Fruit fly (Drosophila melanogaster) whole organism, embryonic: ENCODE results near the gene Pkg21D.

Source experiments
- Atf3 ChIP-seq: fragments of 200-800 bp; sonication (Bioruptor generic); optimal IDR thresholded peaks from 3 replicates; lab custom pipeline; 2016; ENCODE audit warnings: missing biosample characterization, missing genetic modification characterization
- Atf6 ChIP-seq: fragments of 200-800 bp; sonication (Bioruptor generic); IDR thresholded peaks from 2 replicates; pipeline ENCODE4 v1.3.6; 2022; ENCODE audit warnings: missing biosample characterization, missing genetic modification characterization
- B-H1 ChIP-seq: fragments of 200-800 bp; sonication (Bioruptor generic); IDR thresholded peaks from 3 replicates; pipeline ENCODE4 v1.3.6; 2022; ENCODE audit warnings: missing biosample characterization, missing genetic modification characterization
- CG11695 ChIP-seq: fragments of 200-800 bp; sonication (Bioruptor generic); IDR thresholded peaks from 3 replicates; pipeline ENCODE4 v1.3.6; 2022; ENCODE audit warnings: missing biosample characterization, missing genetic modification characterization
- CG12299 ChIP-seq: fragments of 200-800 bp; sonication (Bioruptor generic); optimal IDR thresholded peaks from 2 replicates; lab custom pipeline; 2018; ENCODE audit warnings: missing biosample characterization, mild to moderate bottlenecking, missing genetic modification characterization
- CG1233 ChIP-seq: fragments of 200-800 bp; sonication (Bioruptor generic); optimal IDR thresholded peaks from 4 replicates; lab custom pipeline; 2018; ENCODE audit warnings: missing biosample characterization, mild to moderate bottlenecking, missing genetic modification characterization
- CG13624 ChIP-seq: fragments of 200-800 bp; sonication (Bioruptor generic); optimal IDR thresholded peaks from 2 replicates; lab custom pipeline; 2016; ENCODE audit warnings: missing biosample characterization, missing genetic modification characterization
- CG14667 ChIP-seq: fragments of 200-800 bp; sonication (Bioruptor generic); IDR thresholded peaks from 2 replicates; pipeline ENCODE4 v1.3.6; 2022; ENCODE audit warnings: missing biosample characterization, missing genetic modification characterization
- CG15601 ChIP-seq: fragments of 200-800 bp; sonication (Bioruptor generic); optimal IDR thresholded peaks from 3 replicates; lab custom pipeline; 2019; ENCODE audit warnings: missing biosample characterization, mild to moderate bottlenecking, missing genetic modification characterization, moderate library complexity
- CG17359 ChIP-seq: fragments of 200-800 bp; sonication (Bioruptor generic); optimal IDR thresholded peaks from 3 replicates; lab custom pipeline; 2018; ENCODE audit warnings: missing biosample characterization, mild to moderate bottlenecking, missing genetic modification characterization, moderate library complexity
- CG17802 ChIP-seq: fragments of 200-800 bp; sonication (Bioruptor generic); optimal IDR thresholded peaks from 2 replicates; lab custom pipeline; 2018; ENCODE audit warnings: missing biosample characterization, mild to moderate bottlenecking, missing genetic modification characterization, moderate library complexity
- CG18476 ChIP-seq: fragments of 200-800 bp; sonication (Bioruptor generic); optimal IDR thresholded peaks from 2 replicates; lab custom pipeline; 2016; ENCODE audit warnings: missing biosample characterization, mild to moderate bottlenecking, missing genetic modification characterization
- CG18599 ChIP-seq: fragments of 200-800 bp; sonication (Bioruptor generic); optimal IDR thresholded peaks from 3 replicates; lab custom pipeline; 2017; ENCODE audit warnings: missing biosample characterization, missing genetic modification characterization, mild to moderate bottlenecking, moderate library complexity, missing genetic modification reagents
- CG2199 ChIP-seq: fragments of 200-800 bp; sonication (Bioruptor generic); IDR thresholded peaks from 3 replicates; pipeline ENCODE4 v1.3.6; 2022; ENCODE audit warnings: missing biosample characterization, missing genetic modification characterization
- CG2202 ChIP-seq: fragments of 200-800 bp; sonication (Bioruptor generic); optimal IDR thresholded peaks from 2 replicates; lab custom pipeline; 2018; ENCODE audit warnings: missing biosample characterization, mild to moderate bottlenecking, missing genetic modification characterization
- CG3163 ChIP-seq: fragments of 200-800 bp; sonication (Bioruptor generic); optimal IDR thresholded peaks from 3 replicates; lab custom pipeline; 2016; ENCODE audit warnings: missing biosample characterization, missing genetic modification characterization
- CG33557 ChIP-seq: fragments of 200-800 bp; sonication (Bioruptor generic); optimal IDR thresholded peaks from 2 replicates; lab custom pipeline; 2019; ENCODE audit warnings: missing biosample characterization, mild to moderate bottlenecking, missing genetic modification characterization, moderate library complexity
- CG4730 ChIP-seq: fragments of 200-800 bp; sonication (Bioruptor generic); IDR thresholded peaks from 2 replicates; pipeline ENCODE4 v1.3.6; 2022; ENCODE audit warnings: missing biosample characterization, missing genetic modification characterization
- CG6272 ChIP-seq: fragments of 200-800 bp; sonication (Bioruptor generic); IDR thresholded peaks from 2 replicates; pipeline ENCODE4 v1.3.6; 2022; ENCODE audit warnings: missing biosample characterization, missing genetic modification characterization
- CG6689 ChIP-seq: fragments of 200-800 bp; sonication (Bioruptor generic); IDR thresholded peaks from 2 replicates; pipeline ENCODE4 v1.3.6; 2022; ENCODE audit warnings: missing biosample characterization, missing genetic modification characterization
- CG6791 ChIP-seq: fragments of 200-800 bp; sonication (Bioruptor generic); IDR thresholded peaks from 3 replicates; pipeline ENCODE4 v1.3.6; 2022; ENCODE audit warnings: missing biosample characterization, missing genetic modification characterization; ENCODE audit not compliant: partially characterized antibody
- CG9817 ChIP-seq: fragments of 200-800 bp; sonication (Bioruptor generic); optimal IDR thresholded peaks from 2 replicates; lab custom pipeline; 2018; ENCODE audit warnings: missing biosample characterization, mild to moderate bottlenecking, missing genetic modification characterization, moderate library complexity
- CrebB ChIP-seq: fragments of 200-800 bp; sonication (Bioruptor generic); optimal IDR thresholded peaks from 3 replicates; lab custom pipeline; 2018; ENCODE audit warnings: missing biosample characterization, mild to moderate bottlenecking, missing genetic modification characterization
- D19B ChIP-seq: fragments of 200-800 bp; sonication (Bioruptor generic); optimal IDR thresholded peaks from 2 replicates; lab custom pipeline; 2017; ENCODE audit warnings: missing biosample characterization, mild to moderate bottlenecking, missing genetic modification characterization
- Dad ChIP-seq: fragments of 200-800 bp; sonication (Bioruptor generic); optimal IDR thresholded peaks from 3 replicates; lab custom pipeline; 2016; ENCODE audit warnings: missing biosample characterization, missing genetic modification characterization
- Dref ChIP-seq: fragments of 200-800 bp; sonication (Bioruptor generic); IDR thresholded peaks from 2 replicates; pipeline ENCODE4 v1.3.6; 2022; ENCODE audit warnings: missing biosample characterization, missing genetic modification characterization
- HmgD ChIP-seq: fragments of 200-800 bp; sonication (Bioruptor generic); optimal IDR thresholded peaks from 3 replicates; lab custom pipeline; 2016; ENCODE audit warnings: missing biosample characterization, missing genetic modification characterization
- Hr51 ChIP-seq, 2 experiments: fragments of 200-800 bp; sonication (Bioruptor generic); optimal IDR thresholded peaks; 2 replicates in 1 of 2; 3 replicates in 1 of 2; lab custom pipeline; 2016 to 2018; ENCODE audit warnings: missing biosample characterization in 2 of 2, missing genetic modification characterization in 2 of 2, mild to moderate bottlenecking in 1 of 2, moderate library complexity in 1 of 2
- Hr78 ChIP-seq, 2 experiments: fragments of 200-800 bp in 1 of 2; fragments of >200 bp in 1 of 2; sonication (Bioruptor generic) in 1 of 2; optimal IDR thresholded peaks; 2 replicates each; lab custom pipeline; 2017 to 2019; ENCODE audit warnings: missing biosample characterization in 2 of 2, missing genetic modification characterization in 2 of 2, mild to moderate bottlenecking in 1 of 2, moderate library complexity in 1 of 2
- Max ChIP-seq: fragments of 200-800 bp; sonication (Bioruptor generic); optimal IDR thresholded peaks from 2 replicates; lab custom pipeline; 2016; ENCODE audit warnings: missing biosample characterization, mild to moderate bottlenecking, missing genetic modification characterization
- Med ChIP-seq: fragments of 200-800 bp; sonication (Bioruptor generic); peaks from one replicate; lab custom pipeline; 2016; ENCODE audit warnings: missing biosample characterization, missing genetic modification characterization, mild to moderate bottlenecking, inconsistent platforms, moderate library complexity
- NC2β ChIP-seq: fragments of 200-800 bp; sonication (Bioruptor generic); optimal IDR thresholded peaks from 2 replicates; lab custom pipeline; 2016; ENCODE audit warnings: missing biosample characterization, missing genetic modification characterization
- PHDP ChIP-seq: fragments of 200-800 bp; sonication (Bioruptor generic); optimal IDR thresholded peaks from 3 replicates; lab custom pipeline; 2018; ENCODE audit warnings: missing biosample characterization, mild to moderate bottlenecking, missing genetic modification characterization, moderate library complexity
- Trl ChIP-seq, 3 experiments: fragments of >200 bp in 2 of 3; fragments of 200-800 bp in 1 of 3; sonication (Bioruptor generic) in 1 of 3; optimal IDR thresholded peaks; 2 replicates in 1 of 3; 3 replicates in 2 of 3; lab custom pipeline; 2016 to 2017; ENCODE audit warnings: missing biosample characterization in 1 of 3, missing genetic modification characterization in 1 of 3
- Usf ChIP-seq: fragments of 200-800 bp; sonication (Bioruptor generic); optimal IDR thresholded peaks from 2 replicates; lab custom pipeline; 2017; ENCODE audit warnings: missing genotype, missing biosample characterization, missing genetic modification characterization
- abd-A ChIP-seq: fragments of 200-800 bp; sonication (Bioruptor generic); optimal IDR thresholded peaks from 3 replicates; lab custom pipeline; 2019; ENCODE audit warnings: missing biosample characterization, mild to moderate bottlenecking, missing genetic modification characterization, moderate library complexity
- bab2 ChIP-seq: fragments of 200-800 bp; sonication (Bioruptor generic); optimal IDR thresholded peaks from 2 replicates; lab custom pipeline; 2016; ENCODE audit warnings: missing biosample characterization, missing genetic modification characterization
- exex ChIP-seq: fragments of 200-800 bp; sonication (Bioruptor generic); optimal IDR thresholded peaks from 4 replicates; lab custom pipeline; 2018; ENCODE audit warnings: missing biosample characterization, mild to moderate bottlenecking, missing genetic modification characterization, moderate library complexity
- grn ChIP-seq: fragments of 200-800 bp; sonication (Bioruptor generic); optimal IDR thresholded peaks from 3 replicates; lab custom pipeline; 2017; ENCODE audit warnings: missing biosample characterization, missing genetic modification characterization
- hth ChIP-seq: fragments of >200 bp; optimal IDR thresholded peaks from 2 replicates; lab custom pipeline; 2017; ENCODE audit warnings: inconsistent platforms
- knrl ChIP-seq: fragments of 200-800 bp; sonication (Bioruptor generic); IDR thresholded peaks from 3 replicates; pipeline ENCODE4 v1.3.6; 2022; ENCODE audit warnings: missing biosample characterization, missing genetic modification characterization; ENCODE audit not compliant: partially characterized antibody
- mirr ChIP-seq: fragments of 200-800 bp; sonication (Bioruptor generic); optimal IDR thresholded peaks from 3 replicates; lab custom pipeline; 2018; ENCODE audit warnings: missing biosample characterization, mild to moderate bottlenecking, missing genetic modification characterization
- onecut ChIP-seq: fragments of 200-800 bp; sonication (Bioruptor generic); IDR thresholded peaks from 2 replicates; pipeline ENCODE4 v1.3.6; 2022; ENCODE audit warnings: missing biosample characterization, missing genetic modification characterization
- pros ChIP-seq: fragments of 200-800 bp; sonication (Bioruptor generic); optimal IDR thresholded peaks from 3 replicates; lab custom pipeline; 2019; ENCODE audit warnings: missing biosample characterization, mild to moderate bottlenecking, missing genetic modification characterization, moderate library complexity
- sug ChIP-seq: fragments of 200-800 bp; optimal IDR thresholded peaks from 2 replicates; lab custom pipeline; 2019; ENCODE audit warnings: missing biosample characterization, mild to moderate bottlenecking, missing genetic modification characterization, moderate library complexity
- unc-4 ChIP-seq: fragments of 200-800 bp; sonication (Bioruptor generic); IDR thresholded peaks from 2 replicates; pipeline ENCODE4 v1.3.6; 2022; ENCODE audit warnings: missing biosample characterization, missing genetic modification characterization; ENCODE audit not compliant: partially characterized antibody
- wdn ChIP-seq: fragments of 200-800 bp; sonication (Bioruptor generic); IDR thresholded peaks from 2 replicates; pipeline ENCODE4 v1.3.6; 2022; ENCODE audit warnings: missing biosample characterization, missing genetic modification characterization

The Pkg21D gene

DNA sequence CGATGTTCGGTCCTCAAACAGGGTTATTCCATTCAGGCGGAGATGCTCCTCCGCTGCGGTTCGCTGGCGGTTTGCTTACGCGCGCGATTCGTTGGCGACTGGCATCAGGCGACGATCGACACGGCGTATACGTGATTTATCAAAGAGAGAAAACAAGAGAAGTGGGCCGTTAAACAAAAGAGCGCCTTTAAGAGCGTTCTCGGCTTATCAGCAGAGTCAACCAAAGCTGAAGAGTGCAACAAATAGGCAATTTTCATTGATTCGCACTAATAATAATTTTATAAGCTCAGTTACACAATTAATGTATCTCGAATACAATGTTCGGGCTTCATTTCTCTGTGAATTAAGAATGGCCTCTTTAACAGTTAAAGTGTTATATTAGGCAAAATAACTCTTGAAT, at the start of gene Pkg21D:
Pkg21D (minus strand) TSS at position 101 of the 400 bp plus-strand sequence.
- TF ChIP-seq grn, result no peak
- no peak for TF ChIP-seq Dad (GFP tag; lab: Kevin White, UChicago)
- TF ChIP-seq CG3163, result peak; percentile 56
- no peak for TF ChIP-seq CG17359 (tag; lab: Kevin White, UChicago)
- TF ChIP-seq HmgD (GFP tag; lab: Kevin White, UChicago), result no peak
- TF ChIP-seq Trl (optimal IDR thresholded peaks at IDR 0.05; lab: Kevin White, UChicago), result peak in 1 of 2 experiments; percentile 23
- no peak for TF ChIP-seq Trl (GFP tag; optimal IDR thresholded peaks at IDR 0.05; lab: Kevin White, UChicago)

DNA sequence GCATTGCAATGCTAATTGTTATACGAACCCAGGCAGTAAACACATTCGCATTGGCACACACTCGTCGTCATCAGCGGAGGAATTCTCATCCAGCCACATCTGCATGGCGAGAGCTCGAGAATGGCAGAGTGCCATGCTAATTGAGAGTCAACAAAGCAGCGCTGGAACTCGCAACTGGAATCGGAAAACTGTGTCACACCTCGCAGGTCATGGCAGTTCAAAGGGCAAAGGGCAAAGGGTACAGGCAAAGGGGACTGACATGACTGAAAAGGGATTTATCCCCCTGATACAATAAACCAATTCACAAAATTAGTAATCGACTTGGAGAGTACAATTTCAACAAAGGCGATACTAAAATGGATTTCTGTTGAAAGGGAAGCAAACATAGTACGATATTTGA, 49.4 kb upstream of the Pkg21D start:
- no peak for TF ChIP-seq Hr51 (GFP tag; optimal IDR thresholded peaks at IDR 0.05; lab: Kevin White, UChicago)
- TF ChIP-seq bab2 (GFP tag; lab: Kevin White, UChicago), result no peak
- peak in 1 of 2 experiments; percentile 84 for TF ChIP-seq Hr78 (GFP tag; optimal IDR thresholded peaks at IDR 0.05; lab: Kevin White, UChicago)
- no peak for TF ChIP-seq CG6689 (GFP tag; lab: Robert Waterston, UW)
- TF ChIP-seq wdn, result no peak
- no peak for TF ChIP-seq knrl

DNA sequence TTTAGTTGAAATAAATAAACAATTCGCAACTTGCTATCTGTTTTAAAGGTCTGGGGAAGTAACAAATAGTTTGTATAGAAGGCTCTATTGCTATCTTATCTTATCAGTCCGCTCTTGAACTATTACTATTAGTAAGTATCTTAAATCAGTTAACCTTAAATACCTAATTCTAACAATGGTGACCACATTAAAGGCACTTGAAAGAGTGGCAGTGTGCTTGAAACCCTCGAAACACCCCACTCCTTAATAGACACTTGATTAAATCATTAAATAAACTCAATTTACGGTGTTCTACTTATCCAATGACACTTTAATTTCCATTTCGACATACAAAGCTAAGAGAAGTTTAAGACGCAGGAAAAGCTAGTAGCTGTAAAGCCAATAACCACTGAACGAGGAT, 48.2 kb upstream of the Pkg21D start:
- TF ChIP-seq sug (tag; lab: Kevin White, UChicago) (peak; percentile 29), mirr (peak; percentile 62), exex (tag; lab: Kevin White, UChicago) (peak; percentile 97), hth (lab: Kevin White, UChicago) (no peak), CG9817 (tag; lab: Kevin White, UChicago) (no peak), grn (peak; percentile 22), CG33557 (GFP tag; lab: Kevin White, UChicago) (no peak), CG18599 (GFP tag; lab: Kevin White, UChicago) (peak; percentile 3), Med (GFP tag; lab: Kevin White, UChicago) (peak; percentile 3)

DNA sequence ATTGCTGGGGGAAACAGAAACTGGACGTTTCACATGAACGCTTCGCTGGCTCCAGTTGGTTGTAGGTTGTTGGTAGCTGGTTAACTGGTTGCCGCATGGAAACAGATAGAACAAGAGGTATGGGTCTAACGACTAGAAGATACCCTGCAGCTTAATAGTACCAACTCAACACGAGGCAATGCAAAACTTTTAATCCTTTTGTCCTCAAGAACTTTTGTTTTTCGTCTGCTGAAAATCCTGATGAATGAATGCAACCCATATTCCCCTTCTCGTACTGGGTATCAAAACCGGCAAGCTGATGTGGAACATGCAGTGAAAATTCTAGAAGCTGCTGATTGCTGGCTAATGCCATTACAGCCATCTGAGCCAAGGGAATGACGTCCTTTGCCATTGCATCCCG, 47.4 kb upstream of the Pkg21D start:
- TF ChIP-seq CG1233 (GFP tag; lab: Kevin White, UChicago), result no peak
- no peak for TF ChIP-seq CG4730
- TF ChIP-seq CG13624 (GFP tag; lab: Kevin White, UChicago), result no peak
- TF ChIP-seq CG12299 (tag; lab: Kevin White, UChicago), result no peak
- TF ChIP-seq pros (GFP tag; lab: Kevin White, UChicago), result no peak
- no peak for TF ChIP-seq Max (GFP tag; lab: Kevin White, UChicago)
- no peak for TF ChIP-seq onecut (GFP tag; lab: Robert Waterston, UW)
- no peak for TF ChIP-seq CG6272 (GFP tag; lab: Robert Waterston, UW)
- peak; percentile 53 for TF ChIP-seq PHDP
- TF ChIP-seq Atf3 (GFP tag; lab: Kevin White, UChicago), result peak; percentile 19
- TF ChIP-seq D19B (GFP tag; lab: Kevin White, UChicago), result peak; percentile 41
- TF ChIP-seq abd-A (tag; lab: Kevin White, UChicago), result no peak
- TF ChIP-seq CG2199 (GFP tag; lab: Robert Waterston, UW), result no peak
- no peak for TF ChIP-seq CG18476 (GFP tag; lab: Kevin White, UChicago)
- no peak for TF ChIP-seq Usf (GFP tag; lab: Kevin White, UChicago)
- TF ChIP-seq unc-4 (GFP tag; lab: Robert Waterston, UW), result no peak
- TF ChIP-seq CG17802 (tag; lab: Kevin White, UChicago), result no peak
- TF ChIP-seq B-H1, result no peak
- TF ChIP-seq CG2202 (tag; lab: Kevin White, UChicago), result peak; percentile 18
- TF ChIP-seq CrebB, result no peak
- TF ChIP-seq CG6791, result no peak
- TF ChIP-seq CG11695 (GFP tag; lab: Robert Waterston, UW), result 0 out of 3 replicates have a peak, but pooled peaks have one; percentile 8
- peak; percentile 27; the same call in 1 of the 2 replicates for TF ChIP-seq Atf6 (GFP tag; lab: Robert Waterston, UW)
- peak; percentile 47 for TF ChIP-seq NC2β (GFP tag; lab: Kevin White, UChicago)
- TF ChIP-seq CG15601 (tag; lab: Kevin White, UChicago), result no peak
- no peak for TF ChIP-seq CG14667 (GFP tag; lab: Robert Waterston, UW)
- TF ChIP-seq Dref (GFP tag; lab: Robert Waterston, UW), result no peak
